Fruit fly (Drosophila melanogaster) Kc167 (cell line): ENCODE results near the gene CG42390.

ENCODE experiments used
- Myc ChIP-seq: fragments of >200 bp; optimal IDR thresholded peaks from 2 replicates; lab custom pipeline; 2017; ENCODE audit warnings: missing external identifiers
- Sin3A ChIP-seq: fragments of >200 bp; optimal IDR thresholded peaks from 2 replicates; lab custom pipeline; 2018; ENCODE audit warnings: missing external identifiers
- h ChIP-seq: fragments of >200 bp; optimal IDR thresholded peaks from 3 replicates; lab custom pipeline; 2018; ENCODE audit warnings: missing external identifiers
- insv ChIP-seq: fragments of >200 bp; optimal IDR thresholded peaks from 3 replicates; lab custom pipeline; 2018; ENCODE audit warnings: missing external identifiers
- psq ChIP-seq: fragments of >200 bp; optimal IDR thresholded peaks from 2 replicates; lab custom pipeline; 2017; ENCODE audit warnings: missing external identifiers
- ttk ChIP-seq: sonication (Bioruptor generic); optimal IDR thresholded peaks from 2 replicates; lab custom pipeline; 2017; ENCODE audit warnings: missing external identifiers

DNA sequence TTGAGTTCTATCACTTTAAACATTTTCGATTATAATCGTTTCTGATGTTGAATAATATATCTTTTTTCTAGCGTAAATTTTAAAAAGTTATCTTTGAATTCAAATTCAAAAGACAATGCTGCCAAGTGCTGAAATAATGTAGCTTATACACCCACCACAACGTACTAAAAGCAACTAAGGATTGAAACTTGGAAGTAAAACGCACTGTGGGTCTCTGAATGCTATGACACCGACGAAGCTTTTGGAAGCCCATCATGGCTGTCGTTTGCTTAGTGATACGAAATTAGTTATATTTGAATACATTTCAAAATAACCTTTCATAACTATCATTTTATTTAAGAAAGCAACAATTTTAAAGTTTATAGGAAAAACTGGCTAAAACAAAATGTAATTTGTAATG lies 25.9 kb upstream of the CG42390 start:
- TF ChIP-seq h (no peak), ttk (lab: Kevin White, UChicago) (no peak), Sin3A (no peak), Myc (lab: Kevin White, UChicago) (no peak), psq (lab: Kevin White, UChicago) (no peak), insv (no peak)
